Fruit fly (Drosophila melanogaster): Measurements from ENCODE around the gene La.

DNA sequence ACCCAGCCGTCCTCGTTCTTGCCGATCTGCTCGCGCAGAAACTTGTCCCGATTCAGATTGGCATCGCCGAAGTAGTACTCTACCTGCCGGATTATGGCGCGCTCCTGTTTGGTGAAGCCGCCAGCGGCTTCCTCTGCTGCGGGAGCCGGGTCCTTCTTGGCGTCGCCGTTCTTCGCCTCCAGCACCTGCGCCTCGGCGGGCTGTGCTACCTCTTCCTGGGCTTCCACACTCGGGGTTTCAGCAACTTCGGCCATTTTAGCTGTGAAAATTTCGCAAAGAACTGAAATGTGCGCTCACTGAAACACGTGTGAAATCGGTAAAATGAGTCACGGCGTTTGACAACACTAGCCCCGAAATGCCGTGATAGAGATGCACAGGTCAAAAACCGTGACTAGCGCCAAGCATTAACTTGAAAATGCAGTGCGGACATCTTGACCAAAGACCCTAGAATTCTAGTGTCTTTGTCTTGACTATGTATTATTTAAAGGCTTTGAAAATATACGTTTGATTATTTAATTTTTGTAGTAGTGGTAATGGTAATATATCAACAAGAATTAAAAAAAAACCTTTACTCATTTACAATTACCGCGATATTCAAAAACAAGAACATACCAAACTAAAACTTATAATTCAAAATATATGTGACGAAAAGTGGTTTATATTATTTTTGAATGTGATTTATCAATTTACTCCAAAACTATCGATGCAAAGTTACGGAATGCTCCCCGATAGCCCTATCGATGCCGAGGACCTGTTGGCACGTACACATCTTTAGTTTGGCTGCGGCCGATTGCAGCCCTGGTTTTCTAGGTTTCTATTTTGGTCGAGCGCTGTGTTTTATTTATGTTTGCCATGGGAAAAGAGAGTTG is at the start of gene La, which contains the start of gene RtGEF:
- TF ChIP-seq CG3032 (tag; optimal IDR thresholded peaks at IDR 0.05) (peak; percentile 28), Lpt (GFP tag; optimal IDR thresholded peaks at IDR 0.05) (no peak), fkh (GFP tag; optimal IDR thresholded peaks at IDR 0.05) (no peak), Ets96B (tag; optimal IDR thresholded peaks at IDR 0.05) (no peak), Gug (GFP tag; IDR thresholded peaks at IDR 0.05) (no peak), Hr38 (GFP tag; optimal IDR thresholded peaks at IDR 0.05) (no peak), CG9139 (GFP tag; optimal IDR thresholded peaks at IDR 0.05) (no peak), CG3919 (GFP tag; optimal IDR thresholded peaks at IDR 0.05) (peak; percentile 45), CG8119 (GFP tag; IDR thresholded peaks at IDR 0.05) (no peak), vri (GFP tag; optimal IDR thresholded peaks at IDR 0.05) (no peak), CG8632 (GFP tag; optimal IDR thresholded peaks at IDR 0.05) (no peak), fd59A (GFP tag; optimal IDR thresholded peaks at IDR 0.05) (no peak), eg (GFP tag; IDR thresholded peaks at IDR 0.05) (peak; percentile 29; the same call in 1 of the 3 replicates)

Measured in whole organism, prepupa.